Worm (Caenorhabditis elegans): ENCODE measurements around the gene sid-3.

- TF ChIP-seq ceh-62 (tag; optimal IDR thresholded peaks at IDR 0.05): no peak
- no peak for TF ChIP-seq unc-39 (tag; optimal IDR thresholded peaks at IDR 0.05)
- TF ChIP-seq aly-2 (tag; optimal IDR thresholded peaks at IDR 0.05): no peak
Measured at ce11 chrX:17215753-17216152, 29.6 kb downstream of the sid-3 start.
